Worm (Caenorhabditis elegans): ENCODE data around the gene Y119D3B.14.

- TF ChIP-seq mxl-3 (GFP tag; optimal IDR thresholded peaks at IDR 0.05): no peak
- TF ChIP-seq ceh-32 (tag; optimal IDR thresholded peaks at IDR 0.05; ENCODE audit: poor library complexity): no peak
- no peak for TF ChIP-seq snpc-4 (tag; optimal IDR thresholded peaks at IDR 0.05)
- TF ChIP-seq arid-1 (GFP tag; conservative IDR thresholded peaks at IDR 0.05): no peak
- no peak for TF ChIP-seq hlh-30 (tag; optimal IDR thresholded peaks at IDR 0.05; ENCODE audit: insufficient read depth)
- no peak for TF ChIP-seq zag-1 (tag; optimal IDR thresholded peaks at IDR 0.05)
- no peak for TF ChIP-seq cey-2 (tag; optimal IDR thresholded peaks at IDR 0.05; ENCODE audit: borderline replicate concordance, insufficient read depth)
- no peak for TF ChIP-seq F26F4.8 (GFP tag; conservative IDR thresholded peaks at IDR 0.05)
- TF ChIP-seq hlh-11 (tag; optimal IDR thresholded peaks at IDR 0.05): no peak
- no peak for TF ChIP-seq egl-43 (GFP tag; IDR thresholded peaks at IDR 0.05)
- no peak for TF ChIP-seq nhr-237 (tag; optimal IDR thresholded peaks at IDR 0.05)
These were observed 12.7 kb upstream of the Y119D3B.14 start for ce11 chrIII:1206331-1206730.
